Fruit fly (Drosophila melanogaster) whole organism, embryonic: Measurements from ENCODE around the gene CG13609.

ENCODE experiments used
- B-H1 ChIP-seq: fragments of 200-800 bp; sonication (Bioruptor generic); IDR thresholded peaks from 3 replicates; pipeline ENCODE4 v1.3.6; 2022; ENCODE audit warnings: missing biosample characterization, missing genetic modification characterization
- Bdp1 ChIP-seq: fragments of 200-800 bp; sonication (Bioruptor generic); optimal IDR thresholded peaks from 3 replicates; lab custom pipeline; 2016; ENCODE audit warnings: missing biosample characterization, missing genetic modification characterization
- CG10321 ChIP-seq: fragments of 200-800 bp; sonication (Bioruptor generic); IDR thresholded peaks from 2 replicates; pipeline ENCODE4 v1.3.6; 2022; ENCODE audit warnings: missing biosample characterization, missing genetic modification characterization
- CG10366 ChIP-seq: fragments of 200-800 bp; sonication (Bioruptor generic); IDR thresholded peaks from 2 replicates; pipeline ENCODE4 v1.3.6; 2022; ENCODE audit warnings: missing biosample characterization, missing genetic modification characterization
- CG10654 ChIP-seq: fragments of 200-800 bp; sonication (Bioruptor generic); optimal IDR thresholded peaks from 2 replicates; lab custom pipeline; 2016; ENCODE audit warnings: missing biosample characterization, missing genetic modification characterization
- CG11398 ChIP-seq: fragments of 200-800 bp; sonication (Bioruptor generic); optimal IDR thresholded peaks from 2 replicates; lab custom pipeline; 2016; ENCODE audit warnings: missing biosample characterization, missing genetic modification characterization
- CG12219 ChIP-seq: fragments of 200-800 bp; sonication (Bioruptor generic); optimal IDR thresholded peaks from 3 replicates; lab custom pipeline; 2018; ENCODE audit warnings: missing biosample characterization, mild to moderate bottlenecking, missing genetic modification characterization
- CG12391 ChIP-seq: fragments of 200-800 bp; sonication (Bioruptor generic); optimal IDR thresholded peaks from 3 replicates; lab custom pipeline; 2018; ENCODE audit warnings: missing biosample characterization, mild to moderate bottlenecking, missing genetic modification characterization, moderate library complexity
- CG13287 ChIP-seq: fragments of 200-800 bp; sonication (Bioruptor generic); IDR thresholded peaks from 2 replicates; pipeline ENCODE4 v1.3.6; 2022; ENCODE audit warnings: missing biosample characterization, missing genetic modification characterization; ENCODE audit not compliant: partially characterized antibody
- CG14050 ChIP-seq: fragments of 200-800 bp; sonication (Bioruptor generic); IDR thresholded peaks from 3 replicates; pipeline ENCODE4 v1.3.6; 2022; ENCODE audit warnings: missing biosample characterization, missing genetic modification characterization
- CG1603 ChIP-seq: fragments of 200-800 bp; sonication (Bioruptor generic); optimal IDR thresholded peaks from 2 replicates; lab custom pipeline; 2019; ENCODE audit warnings: missing biosample characterization, mild to moderate bottlenecking, missing genetic modification characterization, moderate library complexity
- CG17568 ChIP-seq: fragments of 200-800 bp; sonication (Bioruptor generic); optimal IDR thresholded peaks from 2 replicates; lab custom pipeline; 2018; ENCODE audit warnings: missing biosample characterization, mild to moderate bottlenecking, missing genetic modification characterization, moderate library complexity
- CG17612 ChIP-seq: fragments of 200-800 bp; sonication (Bioruptor generic); IDR thresholded peaks from 2 replicates; pipeline ENCODE4 v1.3.6; 2022; ENCODE audit warnings: missing biosample characterization, missing genetic modification characterization
- CG2199 ChIP-seq: fragments of 200-800 bp; sonication (Bioruptor generic); IDR thresholded peaks from 3 replicates; pipeline ENCODE4 v1.3.6; 2022; ENCODE audit warnings: missing biosample characterization, missing genetic modification characterization
- CG3065 ChIP-seq: fragments of 200-800 bp; sonication (Bioruptor generic); optimal IDR thresholded peaks from 2 replicates; lab custom pipeline; 2016; ENCODE audit warnings: missing biosample characterization, missing genetic modification characterization
- CG32772 ChIP-seq: fragments of 200-800 bp; sonication (Bioruptor generic); IDR thresholded peaks from 2 replicates; pipeline ENCODE4 v1.3.6; 2022; ENCODE audit warnings: missing biosample characterization, missing genetic modification characterization
- CG33213 ChIP-seq: fragments of 200-800 bp; sonication (Bioruptor generic); optimal IDR thresholded peaks from 3 replicates; lab custom pipeline; 2016; ENCODE audit warnings: missing biosample characterization, missing genetic modification characterization
- CG43689 ChIP-seq: fragments of 200-800 bp; sonication (Bioruptor generic); IDR thresholded peaks from 2 replicates; pipeline ENCODE4 v1.3.6; 2022; ENCODE audit warnings: missing biosample characterization, missing genetic modification characterization
- CG4854 ChIP-seq: fragments of 200-800 bp; sonication (Bioruptor generic); optimal IDR thresholded peaks from 2 replicates; lab custom pipeline; 2016; ENCODE audit warnings: missing biosample characterization, missing genetic modification characterization, inconsistent platforms
- CG6254 ChIP-seq: fragments of 200-800 bp; sonication (Bioruptor generic); optimal IDR thresholded peaks from 3 replicates; lab custom pipeline; 2017; ENCODE audit warnings: mild to moderate bottlenecking, missing biosample characterization, missing genetic modification reagents, missing genetic modification characterization
- CG6765 ChIP-seq: fragments of 200-800 bp; sonication (Bioruptor generic); optimal IDR thresholded peaks from 3 replicates; lab custom pipeline; 2017; ENCODE audit warnings: missing biosample characterization, mild to moderate bottlenecking, missing genetic modification characterization
- CG7987 ChIP-seq: fragments of 200-800 bp; sonication (Bioruptor generic); optimal IDR thresholded peaks from 2 replicates; lab custom pipeline; 2018; ENCODE audit warnings: missing biosample characterization, mild to moderate bottlenecking, missing genetic modification characterization, moderate library complexity
- CTCF ChIP-seq: fragments of 200-800 bp; sonication (Bioruptor generic); optimal IDR thresholded peaks from 2 replicates; lab custom pipeline; 2017; ENCODE audit warnings: missing biosample characterization, mild to moderate bottlenecking, missing genetic modification characterization, moderate library complexity
- HLH3B ChIP-seq: fragments of 200-800 bp; sonication (Bioruptor generic); IDR thresholded peaks from 2 replicates; pipeline ENCODE4 v1.3.6; 2022; ENCODE audit warnings: missing biosample characterization, missing genetic modification characterization
- HLH54F ChIP-seq: fragments of 200-800 bp; sonication (Bioruptor generic); optimal IDR thresholded peaks from 3 replicates; lab custom pipeline; 2016; ENCODE audit warnings: missing biosample characterization, missing genetic modification characterization
- Mad ChIP-seq: fragments of 200-800 bp; sonication (Bioruptor generic); optimal IDR thresholded peaks from 2 replicates; lab custom pipeline; 2016; ENCODE audit warnings: missing biosample characterization, missing genetic modification characterization
- Med ChIP-seq: fragments of 200-800 bp; sonication (Bioruptor generic); peaks from one replicate; lab custom pipeline; 2016; ENCODE audit warnings: missing biosample characterization, missing genetic modification characterization, mild to moderate bottlenecking, inconsistent platforms, moderate library complexity
- Mes4 ChIP-seq: fragments of 200-800 bp; sonication (Bioruptor generic); optimal IDR thresholded peaks from 2 replicates; lab custom pipeline; 2016; ENCODE audit warnings: missing biosample characterization, missing genetic modification characterization
- Neu2 ChIP-seq: fragments of 200-800 bp; sonication (Bioruptor generic); optimal IDR thresholded peaks from 3 replicates; lab custom pipeline; 2016; ENCODE audit warnings: missing biosample characterization, missing genetic modification characterization, borderline replicate concordance
- Scr ChIP-seq: fragments of 200-800 bp; sonication (Bioruptor generic); IDR thresholded peaks from 2 replicates; pipeline ENCODE4 v1.3.6; 2022; ENCODE audit warnings: missing biosample characterization, missing genetic modification characterization; ENCODE audit not compliant: partially characterized antibody
- Sox102F ChIP-seq: fragments of 200-800 bp; sonication (Bioruptor generic); optimal IDR thresholded peaks from 2 replicates; lab custom pipeline; 2018; ENCODE audit warnings: missing biosample characterization, mild to moderate bottlenecking, missing genetic modification characterization, moderate library complexity
- cato ChIP-seq: fragments of 200-800 bp; sonication (Bioruptor generic); optimal IDR thresholded peaks from 2 replicates; lab custom pipeline; 2016; ENCODE audit warnings: missing biosample characterization, missing genetic modification characterization, borderline replicate concordance
- caup ChIP-seq: fragments of 200-800 bp; sonication (Bioruptor generic); optimal IDR thresholded peaks from 3 replicates; lab custom pipeline; 2017; ENCODE audit warnings: missing biosample characterization, mild to moderate bottlenecking, missing genetic modification characterization, moderate library complexity; ENCODE audit not compliant: severe bottlenecking
- chinmo ChIP-seq: fragments of 200-800 bp; sonication (Bioruptor generic); IDR thresholded peaks from 4 replicates; pipeline ENCODE4 v1.3.6; 2022; ENCODE audit warnings: missing biosample characterization, missing genetic modification characterization; ENCODE audit not compliant: partially characterized antibody
- danr ChIP-seq: fragments of 200-800 bp; sonication (Bioruptor generic); IDR thresholded peaks from 2 replicates; pipeline ENCODE4 v1.3.6; 2022; ENCODE audit warnings: missing biosample characterization, missing genetic modification characterization
- gfzf ChIP-seq: fragments of 200-800 bp; sonication (Bioruptor generic); optimal IDR thresholded peaks from 2 replicates; lab custom pipeline; 2016; ENCODE audit warnings: missing biosample characterization, mild to moderate bottlenecking, missing genetic modification characterization, moderate library complexity
- inv ChIP-seq: fragments of 200-800 bp; sonication (Bioruptor generic); IDR thresholded peaks from 2 replicates; pipeline ENCODE4 v1.3.6; 2022; ENCODE audit warnings: missing biosample characterization, missing genetic modification characterization; ENCODE audit not compliant: partially characterized antibody
- nau ChIP-seq: fragments of 200-800 bp; sonication (Bioruptor generic); optimal IDR thresholded peaks from 3 replicates; lab custom pipeline; 2017; ENCODE audit warnings: missing biosample characterization, mild to moderate bottlenecking, missing genetic modification characterization, missing genetic modification reagents
- odd ChIP-seq: fragments of 200-800 bp; sonication (Bioruptor generic); optimal IDR thresholded peaks from 2 replicates; lab custom pipeline; 2017; ENCODE audit warnings: missing biosample characterization, mild to moderate bottlenecking, missing genetic modification characterization
- pan ChIP-seq, 4 experiments: fragments of >200 bp in 3 of 4; fragments of 200-800 bp in 1 of 4; sonication (Bioruptor generic) in 1 of 4; optimal IDR thresholded peaks in 3 of 4; IDR thresholded peaks in 1 of 4; 2 replicates each; pipeline versions ENCODE4 v1.3.6 to Lab custom; 2017 to 2022; ENCODE audit warnings: missing biosample characterization in 2 of 4, missing genetic modification characterization in 2 of 4, mixed read lengths in 1 of 4
- so ChIP-seq: fragments of 200-800 bp; sonication (Bioruptor generic); IDR thresholded peaks from 3 replicates; pipeline ENCODE4 v1.3.6; 2022; ENCODE audit warnings: missing biosample characterization, missing genetic modification characterization
- sob ChIP-seq: fragments of 200-800 bp; sonication (Bioruptor generic); IDR thresholded peaks from 2 replicates; pipeline ENCODE4 v1.3.6; 2022; ENCODE audit warnings: missing biosample characterization, missing genetic modification characterization
- ssp ChIP-seq: fragments of 200-800 bp; sonication (Bioruptor generic); IDR thresholded peaks from 2 replicates; pipeline ENCODE4 v1.3.6; 2022; ENCODE audit warnings: missing biosample characterization, missing genetic modification characterization
- tll ChIP-seq, 2 experiments: fragments of 200-800 bp in 1 of 2; fragments of >200 bp in 1 of 2; sonication (Bioruptor generic) in 1 of 2; optimal IDR thresholded peaks; 2 replicates each; lab custom pipeline; 2017 to 2019; ENCODE audit warnings: missing biosample characterization in 2 of 2, missing genetic modification characterization in 2 of 2, mild to moderate bottlenecking in 1 of 2, moderate library complexity in 1 of 2
- ttk ChIP-seq: fragments of 200-800 bp; sonication (Bioruptor generic); IDR thresholded peaks from 2 replicates; pipeline ENCODE4 v2.1.2; 2022; ENCODE audit warnings: missing biosample characterization, missing genetic modification characterization
- tup ChIP-seq: fragments of 200-800 bp; sonication (Bioruptor generic); optimal IDR thresholded peaks from 2 replicates; lab custom pipeline; 2016; ENCODE audit warnings: missing biosample characterization, mild to moderate bottlenecking, missing genetic modification characterization, moderate library complexity
- twi ChIP-seq: fragments of 200-800 bp; optimal IDR thresholded peaks from 2 replicates; lab custom pipeline; 2019; ENCODE audit warnings: missing biosample characterization, mild to moderate bottlenecking, missing genetic modification characterization, moderate library complexity
- zen ChIP-seq: fragments of 200-800 bp; sonication (Bioruptor generic); optimal IDR thresholded peaks from 3 replicates; lab custom pipeline; 2018; ENCODE audit warnings: missing biosample characterization, mild to moderate bottlenecking, missing genetic modification characterization, moderate library complexity
- zfh2 ChIP-seq: fragments of 200-800 bp; sonication (Bioruptor generic); optimal IDR thresholded peaks from 2 replicates; lab custom pipeline; 2016; ENCODE audit warnings: missing biosample characterization, missing genetic modification characterization

The CG13609 gene

dm6 chr3R:24252494-24252893 is 25.7 kb downstream of the CG13609 start, which contains the start of gene beta-PheRS (continued):
- TF ChIP-seq Bdp1 (GFP tag; lab: Kevin White, UChicago) (peak; percentile 29), chinmo (peak; percentile 91; the same call in 2 of the 4 replicates), tll (GFP tag; optimal IDR thresholded peaks at IDR 0.05; lab: Kevin White, UChicago) (peak in 1 of 2 experiments; percentile 29), CG3065 (peak; percentile 33), CG6254 (GFP tag; lab: Kevin White, UChicago) (no peak), tup (GFP tag; lab: Kevin White, UChicago) (no peak), CG12391 (peak; percentile 76), odd (GFP tag; lab: Kevin White, UChicago) (no peak), ttk (GFP tag; lab: Robert Waterston, UW) (peak; percentile 9; the same call in 1 of the 2 replicates), cato (GFP tag; lab: Kevin White, UChicago) (peak; percentile 11), CG13287 (GFP tag; lab: Robert Waterston, UW) (peak; percentile 97), Mad (GFP tag; lab: Kevin White, UChicago) (peak; percentile 68), Scr (GFP tag; lab: Robert Waterston, UW) (peak; percentile 92), zen (peak; percentile 68), ssp (GFP tag; lab: Robert Waterston, UW) (peak; percentile 98), HLH3B (peak; percentile 42; the same call in 1 of the 2 replicates), CG33213 (GFP tag; lab: Kevin White, UChicago) (peak; percentile 77), CG11398 (GFP tag; lab: Kevin White, UChicago) (no peak), nau (no peak), CG10321 (peak; percentile 19; the same call in 1 of the 2 replicates), sob (GFP tag; lab: Robert Waterston, UW) (peak; percentile 81), Neu2 (GFP tag; lab: Kevin White, UChicago) (no peak), Med (GFP tag; lab: Kevin White, UChicago) (peak; percentile 95), inv (GFP tag; lab: Robert Waterston, UW) (peak; percentile 92), CG17568 (GFP tag; lab: Kevin White, UChicago) (no peak), CG14050 (GFP tag; lab: Robert Waterston, UW) (peak; percentile 16; the same call in 1 of the 3 replicates), CG7987 (GFP tag; lab: Kevin White, UChicago) (peak; percentile 11), twi (tag; lab: Kevin White, UChicago) (no peak), CG32772 (GFP tag; lab: Robert Waterston, UW) (0 out of 2 replicates have a peak, but pooled peaks have one; percentile 15), Sox102F (GFP tag; lab: Kevin White, UChicago) (no peak), CG10654 (GFP tag; lab: Kevin White, UChicago) (peak; percentile 35), CTCF (GFP tag; lab: Kevin White, UChicago) (no peak), pan (optimal IDR thresholded peaks at IDR 0.05; lab: Kevin White, UChicago) (no peak), pan (GFP tag; optimal IDR thresholded peaks at IDR 0.05 in 1 of 2, IDR thresholded peaks at IDR 0.05 in 1 of 2) (peak in 1 of 2 experiments; percentile 46), CG2199 (GFP tag; lab: Robert Waterston, UW) (peak; percentile 71; the same call in 1 of the 3 replicates), CG43689 (no peak), CG17612 (GFP tag; lab: Robert Waterston, UW) (no peak), Mes4 (peak; percentile 30), zfh2 (GFP tag; lab: Kevin White, UChicago) (peak; percentile 75), CG12219 (GFP tag; lab: Kevin White, UChicago) (no peak), B-H1 (GFP tag; lab: Robert Waterston, UW) (peak; percentile 22; the same call in 1 of the 3 replicates), danr (GFP tag; lab: Robert Waterston, UW) (no peak), CG10366 (GFP tag; lab: Robert Waterston, UW) (peak; percentile 38; the same call in 1 of the 2 replicates), CG1603 (tag; lab: Kevin White, UChicago) (no peak), HLH54F (GFP tag; lab: Kevin White, UChicago) (peak; percentile 61), caup (GFP tag; lab: Kevin White, UChicago) (no peak), CG6765 (no peak), so (no peak), gfzf (GFP tag; lab: Kevin White, UChicago) (peak; percentile 78), CG4854 (peak; percentile 73)
